Fruit fly (Drosophila melanogaster) S2 (cell line): ENCODE measurements around the gene Msr-110.

Source experiments
- CG8478 ChIP-seq: fragments of >200 bp; optimal IDR thresholded peaks from 2 replicates; lab custom pipeline; 2018
- CTCF ChIP-seq, 2 experiments: fragments of >200 bp; optimal IDR thresholded peaks; 2 replicates each; lab custom pipeline; 2018

Gene Msr-110

DNA sequence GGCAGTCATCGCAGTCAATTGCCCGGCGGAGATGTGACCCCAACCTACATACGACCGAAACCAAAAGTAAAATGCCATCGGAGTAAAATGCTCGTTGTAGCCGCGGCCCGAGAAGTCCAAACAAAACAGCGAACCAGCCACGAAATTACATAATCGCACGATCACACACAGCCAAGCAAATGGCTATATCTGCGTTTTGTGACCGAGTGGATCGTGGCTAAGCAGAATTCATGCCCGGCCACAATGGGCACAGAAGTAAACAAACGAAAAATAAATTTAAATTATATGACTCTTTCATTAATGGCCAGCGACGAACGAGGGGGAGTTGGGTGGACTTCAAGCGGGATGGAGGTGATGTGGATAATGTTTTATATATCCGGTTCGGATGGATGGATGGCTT, 7.4 kb downstream of the Msr-110 start:
- TF ChIP-seq CG8478 = no peak
- TF ChIP-seq CTCF (optimal IDR thresholded peaks at IDR 0.05; lab: Kevin White, UChicago) = no peak

DNA sequence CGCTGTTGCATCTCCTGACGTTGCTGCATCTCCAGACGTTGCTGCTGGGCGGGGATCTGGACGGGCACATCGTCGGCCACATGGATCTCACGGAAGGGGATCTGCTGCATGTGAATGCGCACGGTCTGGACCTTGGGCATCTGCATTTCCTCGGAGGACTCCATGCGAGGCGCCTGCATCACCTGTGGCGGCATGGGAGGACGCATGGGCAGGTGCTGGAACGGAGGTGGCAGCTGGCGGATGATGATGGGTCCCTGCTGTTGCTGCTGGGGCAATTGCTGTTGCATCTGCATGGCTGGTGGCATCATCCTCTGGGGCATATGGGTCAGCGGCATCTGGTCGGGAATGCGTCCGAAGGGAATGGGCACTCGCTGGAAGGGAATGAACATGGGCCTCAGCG, 8.8 kb downstream of the Msr-110 start:
- TF ChIP-seq CTCF (optimal IDR thresholded peaks at IDR 0.05; lab: Kevin White, UChicago) = no peak
- no peak for TF ChIP-seq CG8478

DNA sequence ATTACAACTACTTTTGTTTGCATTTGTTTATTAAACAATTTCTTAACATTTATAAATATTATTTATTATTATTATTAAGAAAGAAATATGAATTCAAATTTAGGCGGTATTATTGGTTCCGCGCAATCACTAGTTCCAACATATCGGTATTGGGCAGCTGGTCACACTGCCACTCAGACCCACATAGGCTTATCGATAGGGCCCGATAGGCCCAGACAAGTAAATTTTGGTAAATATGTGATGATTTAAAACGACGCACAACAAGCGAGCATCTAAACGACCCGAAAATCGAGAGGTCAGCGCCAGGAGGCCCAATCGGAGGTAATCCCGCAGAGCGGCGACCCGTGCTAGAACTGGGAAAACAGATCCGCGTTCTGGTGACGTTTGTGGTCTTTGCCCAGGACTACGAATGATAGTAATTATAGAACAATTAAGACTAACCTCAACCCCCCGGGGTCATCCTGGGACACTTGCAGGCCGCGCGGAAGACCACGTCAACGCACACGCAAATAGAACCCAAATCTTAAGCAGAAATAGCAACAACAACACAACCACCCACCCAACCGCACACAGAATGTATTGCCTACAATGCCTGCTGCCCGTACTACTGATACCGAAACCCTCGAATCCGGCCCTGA, 12.0 kb downstream of the Msr-110 start, which contains the start of gene bc10:
bc10 (plus strand) TSS at position 181 of the 638 bp plus-strand sequence.
- TF ChIP-seq CTCF (optimal IDR thresholded peaks at IDR 0.05; lab: Kevin White, UChicago) (no peak), CG8478 (no peak)

DNA sequence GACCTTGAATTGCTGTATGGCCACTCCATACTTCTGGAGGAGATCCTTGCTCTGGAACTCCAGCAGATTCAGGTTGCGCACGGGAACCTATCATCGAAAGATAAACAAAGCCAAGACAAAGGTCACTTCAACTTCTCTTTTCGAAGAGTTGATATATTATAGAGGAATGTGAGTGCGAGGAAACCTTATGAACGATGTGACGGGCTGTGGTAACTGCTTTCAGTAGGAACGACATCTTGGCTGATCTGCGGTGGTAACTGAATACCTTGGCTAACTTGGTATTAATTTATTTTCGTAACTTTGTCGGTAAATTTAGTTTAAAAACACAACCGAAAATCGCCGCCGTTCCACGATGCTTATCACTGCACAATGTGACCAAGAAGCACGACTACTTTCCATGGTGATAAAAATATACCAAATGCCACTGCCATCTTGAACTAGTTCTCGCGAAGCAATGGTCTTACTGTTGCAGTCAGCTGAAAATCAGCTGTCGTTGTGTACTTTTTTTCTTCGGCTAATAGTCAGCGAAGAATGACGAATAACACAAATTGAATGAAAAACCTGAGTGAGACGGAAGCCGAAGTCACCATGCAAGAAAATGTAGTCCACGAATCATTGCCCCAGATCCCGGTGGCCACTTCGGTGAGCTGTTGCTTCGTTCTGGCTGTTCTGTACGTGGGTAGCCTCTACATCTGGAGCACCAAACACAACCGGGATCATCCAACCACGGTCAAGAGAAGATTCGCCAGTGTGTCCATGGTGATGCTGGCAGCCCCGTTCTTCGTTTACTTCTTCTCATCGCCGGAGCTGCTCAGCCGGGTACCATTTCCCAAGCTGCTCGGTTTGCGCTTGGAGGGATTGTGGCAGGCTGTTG, 13.6 kb downstream of the Msr-110 start, which contains the start of the genes ScsbetaG and Sras:
ScsbetaG (minus strand) TSS at position 383 of the 874 bp plus-strand sequence.
Sras (plus strand) TSS at position 466 of the 874 bp plus-strand sequence.
- peak; percentile 30 to 34 for TF ChIP-seq CTCF (optimal IDR thresholded peaks at IDR 0.05; lab: Kevin White, UChicago)
- no peak for TF ChIP-seq CG8478

DNA sequence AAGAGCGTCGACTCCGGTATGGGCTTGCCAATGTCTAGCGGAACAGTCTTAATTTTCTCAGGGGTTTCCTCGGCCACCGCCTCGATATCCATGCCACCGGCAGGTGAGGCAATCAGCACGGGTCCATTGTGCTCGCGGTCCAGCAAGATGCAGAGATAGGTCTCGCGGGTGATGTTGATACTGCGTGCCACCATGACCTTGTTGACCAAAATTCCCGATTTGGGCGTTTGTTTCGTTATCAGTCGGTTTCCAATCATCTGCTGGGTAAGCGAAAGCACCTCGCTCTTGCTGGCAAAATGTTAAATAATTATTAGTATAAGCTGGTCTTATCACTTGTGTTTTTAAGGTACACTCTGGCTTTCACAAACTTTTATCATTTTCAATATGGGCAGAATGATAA, 14.6 kb downstream of the Msr-110 start:
- TF ChIP-seq CG8478 = no peak
- TF ChIP-seq CTCF (optimal IDR thresholded peaks at IDR 0.05; lab: Kevin White, UChicago) = no peak

DNA sequence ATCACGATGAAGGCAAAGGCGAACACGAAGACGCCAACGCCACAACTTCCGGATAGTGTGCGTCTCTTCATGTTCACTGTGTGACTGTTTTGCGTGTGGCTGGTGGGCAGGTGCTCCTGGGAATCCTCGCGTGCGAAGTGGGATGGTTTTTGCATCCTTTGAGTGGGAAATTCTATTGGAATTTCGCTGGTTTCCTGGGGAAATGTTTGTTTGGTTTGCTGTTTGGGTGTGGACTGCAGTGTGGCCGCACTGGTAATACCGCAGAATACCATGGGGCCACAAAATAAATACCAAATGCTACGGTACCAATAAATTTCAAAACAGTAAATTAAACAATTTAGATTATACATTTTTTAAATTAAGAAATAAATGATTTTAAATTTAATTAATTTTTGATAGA, 15.8 kb downstream of the Msr-110 start, which contains the start of gene sinu:
sinu (minus strand) TSS at position 258 of the 400 bp plus-strand sequence.
- no peak for TF ChIP-seq CG8478
- TF ChIP-seq CTCF (optimal IDR thresholded peaks at IDR 0.05; lab: Kevin White, UChicago) = no peak

DNA sequence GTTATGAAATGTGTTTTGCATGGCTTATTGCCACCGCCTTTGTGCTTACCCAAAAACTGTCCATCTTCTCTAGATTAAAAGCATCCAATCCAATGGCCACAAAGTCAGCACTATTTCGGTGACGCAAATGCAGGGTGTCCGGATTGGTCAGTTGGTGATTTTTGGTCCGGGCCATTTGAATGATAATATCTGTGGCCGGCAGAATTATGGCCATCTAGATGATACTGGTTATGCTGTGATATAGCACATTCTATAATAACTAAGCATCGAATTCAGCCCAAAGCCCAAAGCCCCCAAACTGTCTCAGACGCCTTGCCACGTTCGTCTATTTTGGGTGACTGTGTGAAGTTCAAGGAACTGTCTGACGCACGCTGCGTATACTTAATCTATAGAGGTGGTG, 21.0 kb downstream of the Msr-110 start:
- TF ChIP-seq CTCF (optimal IDR thresholded peaks at IDR 0.05; lab: Kevin White, UChicago) (no peak), CG8478 (no peak)

DNA sequence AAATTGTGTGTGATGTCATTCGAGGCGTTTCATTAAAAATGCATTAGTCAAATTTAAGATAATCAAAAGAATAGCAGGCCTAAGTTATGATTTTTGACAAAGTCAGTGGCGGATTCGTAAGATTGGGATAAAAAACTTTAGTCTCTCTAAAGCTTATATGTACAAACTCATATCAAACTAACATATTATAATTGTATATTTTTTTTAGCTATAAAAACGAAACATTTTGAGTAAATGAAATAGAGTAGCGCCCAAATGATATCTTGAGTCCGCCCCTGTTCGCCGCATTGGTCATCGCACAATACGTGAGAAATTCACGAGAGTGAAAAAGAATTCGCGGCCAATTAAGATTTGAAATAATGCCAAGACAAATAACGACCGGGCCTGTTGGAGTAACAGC, 22.8 kb downstream of the Msr-110 start:
- TF ChIP-seq CG8478 (no peak), CTCF (optimal IDR thresholded peaks at IDR 0.05; lab: Kevin White, UChicago) (no peak)

DNA sequence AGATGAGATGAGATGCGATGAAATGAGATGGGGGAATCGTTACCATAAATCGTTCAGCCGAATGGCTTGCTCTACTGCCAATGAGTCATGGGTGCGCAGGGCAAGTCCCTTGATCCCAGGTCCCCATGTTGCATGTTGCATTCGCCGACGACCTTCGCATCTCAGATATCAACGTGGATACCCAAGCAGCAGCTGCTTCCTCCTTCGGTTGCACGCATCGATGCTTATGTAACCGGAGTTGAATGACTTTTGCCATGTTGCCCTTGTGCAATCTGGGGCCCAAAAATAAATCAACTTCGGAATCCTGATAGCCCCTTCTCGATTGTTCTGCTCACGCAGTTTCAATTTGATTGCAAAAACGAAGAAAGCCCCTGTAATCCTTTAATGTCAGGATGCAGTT, 23.4 kb downstream of the Msr-110 start:
- TF ChIP-seq CTCF (optimal IDR thresholded peaks at IDR 0.05; lab: Kevin White, UChicago) (no peak), CG8478 (no peak)

DNA sequence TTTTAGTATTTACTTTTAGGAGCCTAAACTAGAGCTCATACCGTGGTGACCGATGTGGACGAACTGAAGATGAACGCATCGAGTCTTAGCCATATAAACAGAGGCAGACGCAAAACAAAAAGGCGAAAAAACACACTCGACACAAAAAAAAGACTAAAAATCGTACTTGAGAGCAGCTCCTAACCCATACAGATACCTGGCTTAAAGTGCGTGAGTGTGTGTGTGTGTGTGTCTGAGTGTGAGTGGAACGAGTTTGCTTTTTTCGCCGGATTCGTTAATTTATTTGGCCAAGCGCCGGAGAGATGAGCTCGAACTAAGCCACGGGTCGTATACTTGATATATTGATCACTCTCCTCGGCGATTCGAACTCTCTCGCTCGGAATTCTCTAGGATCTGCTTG, 26.1 kb downstream of the Msr-110 start, which contains the start of gene frm:
frm (minus strand) TSS at position 73 of the 400 bp plus-strand sequence.
- TF ChIP-seq CTCF (optimal IDR thresholded peaks at IDR 0.05; lab: Kevin White, UChicago) = no peak
- TF ChIP-seq CG8478 = no peak

DNA sequence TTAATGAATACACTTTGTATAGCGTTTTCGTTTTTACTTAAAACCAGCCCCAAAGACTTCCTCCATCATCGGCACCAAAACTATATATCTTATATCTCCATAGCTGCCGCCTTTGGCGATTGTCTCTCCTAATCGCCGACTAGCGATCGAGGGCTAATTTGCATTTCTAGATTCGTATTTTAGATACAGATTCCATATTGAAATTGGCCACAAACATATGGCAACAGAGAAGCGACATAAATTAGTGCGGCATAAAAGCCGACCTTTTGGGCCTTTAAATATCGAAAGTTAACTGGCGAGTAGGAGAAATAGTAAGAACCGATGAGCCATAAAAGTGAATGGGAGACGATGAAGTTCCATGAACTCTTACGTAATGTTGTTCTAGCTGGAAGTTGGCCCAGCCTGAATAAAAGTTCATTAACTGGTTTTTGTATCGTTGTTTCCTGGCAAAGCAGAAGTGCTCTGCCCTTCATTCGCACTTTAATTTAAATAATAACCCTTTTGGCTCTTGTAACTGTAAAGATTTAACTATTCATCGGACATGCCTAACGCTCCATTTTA, 28.5 kb downstream of the Msr-110 start:
- TF ChIP-seq CTCF (optimal IDR thresholded peaks at IDR 0.05; lab: Kevin White, UChicago) (no peak), CG8478 (no peak)

DNA sequence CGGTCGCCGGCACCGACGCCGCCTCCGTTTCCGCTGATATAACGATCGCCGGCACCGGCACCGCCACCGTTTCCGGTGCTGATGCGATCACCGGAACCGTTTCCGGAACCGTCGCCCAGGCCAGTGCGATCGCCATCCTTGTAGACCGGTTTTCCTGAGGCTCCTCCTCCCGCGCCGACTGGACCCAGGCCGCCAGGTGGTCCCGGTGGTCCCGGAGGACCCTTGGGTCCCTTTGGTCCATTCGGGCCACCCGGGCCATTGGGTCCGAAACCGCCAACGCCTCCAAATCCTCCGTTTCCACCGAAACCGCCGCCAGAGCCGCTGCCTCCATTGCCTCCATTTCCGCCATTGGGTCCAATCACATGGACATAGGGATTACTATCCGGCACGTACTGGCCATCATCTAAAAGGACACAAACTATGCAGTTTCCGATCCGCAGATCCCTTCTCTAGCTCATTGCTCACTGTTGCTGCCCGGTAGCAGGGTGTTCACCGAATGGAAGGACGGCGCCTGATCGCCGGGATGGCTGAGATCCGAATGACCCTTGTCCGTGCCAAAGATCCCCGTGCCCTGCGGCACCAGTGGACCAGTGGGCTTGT, 34.3 kb downstream of the Msr-110 start:
- TF ChIP-seq CG8478 (no peak), CTCF (optimal IDR thresholded peaks at IDR 0.05; lab: Kevin White, UChicago) (no peak)

DNA sequence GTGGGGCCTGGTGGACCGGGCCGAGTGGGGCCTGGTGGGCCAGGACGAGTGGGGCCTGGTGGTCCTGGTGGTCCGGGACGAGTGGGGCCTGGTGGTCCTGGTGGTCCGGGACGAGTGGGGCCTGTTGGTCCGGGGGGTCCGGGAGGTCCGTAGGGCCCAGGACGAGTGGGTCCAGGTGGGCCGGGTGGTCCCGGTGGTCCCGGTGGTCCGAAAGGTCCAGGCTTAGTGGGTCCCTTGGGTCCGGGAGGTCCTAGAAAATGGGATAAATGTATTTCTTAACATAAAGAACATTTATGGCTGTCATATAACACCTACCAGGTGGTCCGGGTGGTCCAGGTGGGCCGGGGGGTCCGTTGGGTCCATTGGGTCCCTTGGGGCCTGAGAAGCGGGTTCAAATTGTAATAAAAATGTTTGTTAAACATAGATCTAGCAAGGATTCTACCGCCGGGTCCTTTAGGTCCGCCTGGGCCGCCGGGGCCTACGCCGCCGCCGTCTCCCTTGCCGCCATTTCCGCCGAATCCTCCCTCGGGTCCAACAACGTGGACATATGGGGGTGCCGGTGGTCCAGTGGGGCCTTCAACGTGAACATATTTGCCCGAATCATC, 36.4 kb downstream of the Msr-110 start:
- TF ChIP-seq CTCF (optimal IDR thresholded peaks at IDR 0.05; lab: Kevin White, UChicago) (no peak), CG8478 (no peak)

DNA sequence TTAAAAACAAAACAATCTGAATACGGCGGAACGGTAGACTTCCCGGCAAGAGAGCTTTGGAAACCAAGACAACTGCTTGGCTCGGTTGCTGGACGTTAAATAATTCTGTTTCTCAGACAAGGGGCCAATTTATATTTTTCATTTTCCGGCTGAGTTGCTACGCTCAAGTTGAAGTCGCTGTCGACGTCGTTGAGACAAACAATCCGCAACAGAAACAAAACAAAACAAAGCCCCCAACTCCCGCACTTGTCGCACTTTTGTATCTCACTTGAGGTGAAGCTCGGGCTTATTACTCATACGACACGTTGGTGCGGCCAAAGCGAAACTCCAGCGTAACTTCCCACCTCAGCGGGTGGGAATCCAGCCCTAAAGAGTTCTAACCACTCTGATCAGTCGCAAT, 41.5 kb downstream of the Msr-110 start, which contains the start of gene CG13285:
CG13285 (minus strand) TSS at position 101 of the 400 bp plus-strand sequence.
- no peak for TF ChIP-seq CTCF (optimal IDR thresholded peaks at IDR 0.05; lab: Kevin White, UChicago)
- TF ChIP-seq CG8478 = no peak

DNA sequence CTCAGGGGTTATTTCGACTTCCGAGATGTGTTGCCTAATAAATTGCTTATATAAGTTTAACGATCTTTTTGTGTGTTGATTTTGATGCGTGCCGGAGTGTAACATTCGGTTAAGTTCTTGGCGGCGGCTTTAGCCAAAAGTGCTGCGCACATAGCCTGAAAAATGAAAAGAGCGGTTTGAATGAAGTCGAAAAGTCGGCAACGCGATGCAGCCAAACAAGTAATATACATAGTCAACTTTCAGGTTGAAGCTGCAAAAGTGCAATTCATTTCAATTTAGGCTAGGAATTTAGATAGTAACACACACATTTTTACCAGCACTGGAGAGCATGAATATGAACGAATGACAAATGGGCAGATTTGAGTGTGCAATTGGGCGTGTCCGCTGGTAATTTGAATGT, 42.9 kb downstream of the Msr-110 start:
- TF ChIP-seq CG8478 (no peak), CTCF (optimal IDR thresholded peaks at IDR 0.05; lab: Kevin White, UChicago) (no peak)
